Worm (Caenorhabditis elegans): ENCODE measurements around the gene emc-2.
"Not testable (repeated sequence)": the region's sequence is repeated elsewhere in the genome, so short reads cannot be mapped to it uniquely, and the experiment has no call there.

The emc-2 gene

ce11 chrII:1293157-1293556 lies 12.8 kb downstream of the emc-2 start, which contains the start of gene srz-64:
TSS of gene srz-64 (minus strand) at chrII:1293257.
- TF ChIP-seq hmbx-1 (tag; optimal IDR thresholded peaks at IDR 0.05) (no peak), tra-4 (tag; optimal IDR thresholded peaks at IDR 0.05) (no peak), ceh-13 (GFP tag; optimal IDR thresholded peaks at IDR 0.05) (no peak), hnd-1 (tag; optimal IDR thresholded peaks at IDR 0.05) (no peak), flt-1 (GFP tag; IDR thresholded peaks at IDR 0.05) (no peak), ceh-36 (tag; optimal IDR thresholded peaks at IDR 0.05) (no peak)

- no peak for TF ChIP-seq sea-1 (GFP tag; conservative IDR thresholded peaks at IDR 0.05)
- TF ChIP-seq pes-1 (GFP tag; IDR thresholded peaks at IDR 0.05), result no peak
- no peak for TF ChIP-seq F13C5.2 (tag; optimal IDR thresholded peaks at IDR 0.05)
- no peak for TF ChIP-seq B0310.2 (tag; optimal IDR thresholded peaks at IDR 0.05)
- no peak for TF ChIP-seq aly-1 (tag; optimal IDR thresholded peaks at IDR 0.05)
- TF ChIP-seq ceh-13 (GFP tag; optimal IDR thresholded peaks at IDR 0.05), result no peak
These were observed 20.4 kb downstream of the emc-2 start, which contains the start of the genes Y57G7A.6 and Y57G7A.3 for ce11 chrII:1285514-1285913. TSS of gene Y57G7A.6 (minus strand) at chrII:1285614. TSS of gene Y57G7A.3 (plus strand) at chrII:1285782.

ce11 chrII:1284985-1285384 lies 21.0 kb downstream of the emc-2 start:
- TF ChIP-seq hnd-1 (tag; optimal IDR thresholded peaks at IDR 0.05) (no peak), tra-4 (tag; optimal IDR thresholded peaks at IDR 0.05) (no peak), F13C5.2 (tag; optimal IDR thresholded peaks at IDR 0.05) (no peak), aly-1 (tag; optimal IDR thresholded peaks at IDR 0.05) (no peak), ceh-36 (tag; optimal IDR thresholded peaks at IDR 0.05) (no peak), ceh-13 (GFP tag; optimal IDR thresholded peaks at IDR 0.05) (no peak), ets-7 (tag; optimal IDR thresholded peaks at IDR 0.05) (no peak), tbx-37 (GFP tag; conservative IDR thresholded peaks at IDR 0.05) (no peak), B0310.2 (tag; optimal IDR thresholded peaks at IDR 0.05) (no peak), scrt-1 (GFP tag; IDR thresholded peaks at IDR 0.05) (no peak)

ce11 chrII:1278350-1278749 lies 27.6 kb downstream of the emc-2 start, which contains the start of gene srz-63:
TSS of gene srz-63 (plus strand) at chrII:1278650.
- TF ChIP-seq tbx-11 (GFP tag; IDR thresholded peaks at IDR 0.05); aly-1 (tag; optimal IDR thresholded peaks at IDR 0.05); F13C5.2 (tag; optimal IDR thresholded peaks at IDR 0.05): not testable (repeated sequence)

ce11 chrII:1276778-1277177 lies 29.2 kb downstream of the emc-2 start, which contains the start of gene Y57G7A.11:
TSS of gene Y57G7A.11 (minus strand) at chrII:1276878.
- no peak for TF ChIP-seq tra-4 (tag; optimal IDR thresholded peaks at IDR 0.05)
- no peak for TF ChIP-seq aly-1 (tag; optimal IDR thresholded peaks at IDR 0.05)
- no peak for TF ChIP-seq ceh-36 (tag; optimal IDR thresholded peaks at IDR 0.05)
- TF ChIP-seq tbx-11 (GFP tag; IDR thresholded peaks at IDR 0.05), result no peak
- TF ChIP-seq sea-1 (GFP tag; conservative IDR thresholded peaks at IDR 0.05), result no peak
- TF ChIP-seq ets-7 (tag; optimal IDR thresholded peaks at IDR 0.05), result no peak
- no peak for TF ChIP-seq flt-1 (GFP tag; IDR thresholded peaks at IDR 0.05)
- no peak for TF ChIP-seq hmbx-1 (tag; optimal IDR thresholded peaks at IDR 0.05)
- TF ChIP-seq tbx-37 (GFP tag; conservative IDR thresholded peaks at IDR 0.05), result no peak
- no peak for TF ChIP-seq pes-1 (GFP tag; IDR thresholded peaks at IDR 0.05)
- TF ChIP-seq ama-1 (optimal IDR thresholded peaks at IDR 0.05), result no peak
- no peak for TF ChIP-seq hmg-4 (GFP tag; optimal IDR thresholded peaks at IDR 0.05)
- TF ChIP-seq F13C5.2 (tag; optimal IDR thresholded peaks at IDR 0.05), result no peak
- TF ChIP-seq scrt-1 (GFP tag; IDR thresholded peaks at IDR 0.05), result no peak

- no peak for TF ChIP-seq hnd-1 (tag; optimal IDR thresholded peaks at IDR 0.05)
- TF ChIP-seq B0310.2 (tag; optimal IDR thresholded peaks at IDR 0.05), result no peak
- TF ChIP-seq tra-4 (tag; optimal IDR thresholded peaks at IDR 0.05), result no peak
- TF ChIP-seq tbx-37 (GFP tag; conservative IDR thresholded peaks at IDR 0.05), result no peak
These were observed 30.5 kb downstream of the emc-2 start, which contains the start of gene Y57G7A.5 for ce11 chrII:1275439-1275838. TSS of gene Y57G7A.5 (minus strand) at chrII:1275539.

- no peak for TF ChIP-seq B0310.2 (tag; optimal IDR thresholded peaks at IDR 0.05)
- no peak for TF ChIP-seq pes-1 (GFP tag; IDR thresholded peaks at IDR 0.05)
- no peak for TF ChIP-seq scrt-1 (GFP tag; IDR thresholded peaks at IDR 0.05)
- no peak for TF ChIP-seq sea-1 (GFP tag; conservative IDR thresholded peaks at IDR 0.05)
- TF ChIP-seq hmbx-1 (tag; optimal IDR thresholded peaks at IDR 0.05), result no peak
- TF ChIP-seq ets-7 (tag; optimal IDR thresholded peaks at IDR 0.05), result no peak
- TF ChIP-seq tbx-11 (GFP tag; IDR thresholded peaks at IDR 0.05), result no peak
- no peak for TF ChIP-seq tbx-37 (GFP tag; conservative IDR thresholded peaks at IDR 0.05)
- no peak for TF ChIP-seq ama-1 (optimal IDR thresholded peaks at IDR 0.05)
- TF ChIP-seq ceh-13 (GFP tag; optimal IDR thresholded peaks at IDR 0.05), result no peak
- no peak for TF ChIP-seq tra-4 (tag; optimal IDR thresholded peaks at IDR 0.05)
These were observed 34.1 kb downstream of the emc-2 start, which contains the start of gene srw-66 for ce11 chrII:1271814-1272213. TSS of gene srw-66 (minus strand) at chrII:1271914.

- TF ChIP-seq F13C5.2 (tag; optimal IDR thresholded peaks at IDR 0.05), result no peak
- TF ChIP-seq hmg-4 (GFP tag; optimal IDR thresholded peaks at IDR 0.05), result no peak
- TF ChIP-seq hnd-1 (tag; optimal IDR thresholded peaks at IDR 0.05), result no peak
- no peak for TF ChIP-seq ceh-13 (GFP tag; optimal IDR thresholded peaks at IDR 0.05)
- TF ChIP-seq tbx-37 (GFP tag; conservative IDR thresholded peaks at IDR 0.05), result no peak
- TF ChIP-seq ceh-36 (tag; optimal IDR thresholded peaks at IDR 0.05), result no peak
- no peak for TF ChIP-seq tra-4 (tag; optimal IDR thresholded peaks at IDR 0.05)
- TF ChIP-seq ama-1 (optimal IDR thresholded peaks at IDR 0.05), result no peak
These were observed 39.1 kb downstream of the emc-2 start, which contains the start of gene oac-30 for ce11 chrII:1266790-1267189. TSS of gene oac-30 (minus strand) at chrII:1266890.

- TF ChIP-seq ceh-13 (GFP tag; optimal IDR thresholded peaks at IDR 0.05), result no peak
- no peak for TF ChIP-seq hnd-1 (tag; optimal IDR thresholded peaks at IDR 0.05)
- no peak for TF ChIP-seq hmbx-1 (tag; optimal IDR thresholded peaks at IDR 0.05)
- TF ChIP-seq tbx-37 (GFP tag; conservative IDR thresholded peaks at IDR 0.05), result no peak
- TF ChIP-seq hmg-4 (GFP tag; optimal IDR thresholded peaks at IDR 0.05), result no peak
- no peak for TF ChIP-seq F13C5.2 (tag; optimal IDR thresholded peaks at IDR 0.05)
- TF ChIP-seq sea-1 (GFP tag; conservative IDR thresholded peaks at IDR 0.05), result no peak
- TF ChIP-seq ama-1 (optimal IDR thresholded peaks at IDR 0.05), result no peak
- no peak for TF ChIP-seq tbx-11 (GFP tag; IDR thresholded peaks at IDR 0.05)
- no peak for TF ChIP-seq ceh-36 (tag; optimal IDR thresholded peaks at IDR 0.05)
These were observed 47.3 kb downstream of the emc-2 start, which contains the start of gene clpr-2 for ce11 chrII:1258634-1259033. TSS of gene clpr-2 (plus strand) at chrII:1258934.
